Worm (Caenorhabditis elegans) whole organism, L2 larva: ENCODE data around the gene F07B10.4.

Experiments used
- F13H6.1 ChIP-seq: sonication (generic microtip); optimal IDR thresholded peaks from 2 replicates; lab custom pipeline; 2016; ENCODE audit warnings: missing genetic modification characterization, missing compliant biosample characterization
- ceh-16 ChIP-seq: fragments of 150-350 bp; optimal IDR thresholded peaks from 2 replicates; lab custom pipeline; 2014; ENCODE audit warnings: missing biosample characterization, missing genetic modification characterization
- dmd-4 ChIP-seq: sonication (generic microtip); optimal IDR thresholded peaks from 2 replicates; lab custom pipeline; 2017; ENCODE audit warnings: missing biosample characterization, missing genetic modification characterization
- elt-1 ChIP-seq: fragments of 150-350 bp; optimal IDR thresholded peaks from 2 replicates; lab custom pipeline; 2014; ENCODE audit warnings: missing biosample characterization, missing genetic modification characterization
- lin-39 ChIP-seq: fragments of 150-350 bp; optimal IDR thresholded peaks from 2 replicates; lab custom pipeline; 2014; ENCODE audit warnings: missing biosample characterization, missing genetic modification reagents, missing genetic modification characterization
- nhr-11 ChIP-seq: fragments of 150-350 bp; optimal IDR thresholded peaks from 2 replicates; lab custom pipeline; 2014; ENCODE audit warnings: missing biosample characterization, missing genetic modification characterization
- nhr-77 ChIP-seq: fragments of 150-350 bp; optimal IDR thresholded peaks from 2 replicates; lab custom pipeline; 2014; ENCODE audit warnings: missing biosample characterization, missing genetic modification characterization

- TF ChIP-seq nhr-11 (tag; lab: Kevin White, UChicago) = no peak
- no peak for TF ChIP-seq ceh-16 (tag; lab: Kevin White, UChicago)
- no peak for TF ChIP-seq nhr-77 (tag; lab: Kevin White, UChicago)
- no peak for TF ChIP-seq dmd-4
- no peak for TF ChIP-seq elt-1 (tag; lab: Kevin White, UChicago)
- TF ChIP-seq F13H6.1 = no peak
- no peak for TF ChIP-seq lin-39 (tag; lab: Kevin White, UChicago)
These were observed 15.1 kb downstream of the F07B10.4 start, which contains the start of gene mam-4 for ce11 chrV:11247846-11248245.
